Worm (Caenorhabditis elegans) whole organism, L1 larva: ENCODE measurements around the gene Y61B8B.3.

Experiments
- aha-1 ChIP-seq: fragments of 150-350 bp; optimal IDR thresholded peaks from 2 replicates; lab custom pipeline; 2014; ENCODE audit warnings: missing biosample characterization, missing genetic modification characterization
- aly-2 ChIP-seq: fragments of 150-350 bp; optimal IDR thresholded peaks from 2 replicates; lab custom pipeline; 2014; ENCODE audit warnings: missing biosample characterization, missing genetic modification characterization
- ama-1 ChIP-seq: fragments of 150-350 bp; optimal IDR thresholded peaks from 2 replicates; lab custom pipeline; 2014
- ceh-8 ChIP-seq: fragments of 200-800 bp; sonication (Bioruptor generic); optimal IDR thresholded peaks from 2 replicates; lab custom pipeline; 2018; ENCODE audit warnings: mild to moderate bottlenecking, missing genetic modification characterization, moderate library complexity, missing compliant biosample characterization
- ceh-90 ChIP-seq: sonication (generic microtip); optimal IDR thresholded peaks from 2 replicates; lab custom pipeline; 2016; ENCODE audit warnings: missing genetic modification characterization, missing compliant biosample characterization
- dsc-1 ChIP-seq: sonication (generic microtip); optimal IDR thresholded peaks from 2 replicates; lab custom pipeline; 2016; ENCODE audit warnings: mild to moderate bottlenecking, missing genetic modification characterization, missing compliant biosample characterization
- elt-2 ChIP-seq: sonication (generic microtip); optimal IDR thresholded peaks from 2 replicates; lab custom pipeline; 2016; ENCODE audit warnings: missing genetic modification characterization, mild to moderate bottlenecking, inconsistent platforms, missing compliant biosample characterization, missing genetic modification reagents
- elt-3 ChIP-seq, 6 experiments: fragments of 150-350 bp in 1 of 6; sonication (generic microtip); optimal IDR thresholded peaks; 2 replicates each; lab custom pipeline; 2017 to 2018; ENCODE audit warnings: missing biosample characterization in 6 of 6, missing genetic modification characterization in 6 of 6, inconsistent platforms in 1 of 6
- ets-5 ChIP-seq: fragments of 200-800 bp; sonication (Bioruptor generic); IDR thresholded peaks from 2 replicates; pipeline ENCODE4 v1.3.6; 2022; ENCODE audit warnings: missing genetic modification characterization, missing compliant biosample characterization
- hlh-17 ChIP-seq: fragments of 200-800 bp; sonication (Bioruptor generic); optimal IDR thresholded peaks from 2 replicates; lab custom pipeline; 2018; ENCODE audit warnings: missing genetic modification characterization, mild to moderate bottlenecking, missing compliant biosample characterization, moderate library complexity, borderline replicate concordance
- isw-1 ChIP-seq: fragments of 200-800 bp; sonication (Bioruptor generic); IDR thresholded peaks from 2 replicates; pipeline ENCODE4 v1.3.6; 2022; ENCODE audit warnings: missing genetic modification characterization, missing compliant biosample characterization
- jun-1 ChIP-seq: fragments of 150-350 bp; optimal IDR thresholded peaks from 2 replicates; lab custom pipeline; 2014; ENCODE audit warnings: missing biosample characterization, missing genetic modification reagents, missing genetic modification characterization
- lin-13 ChIP-seq: fragments of 150-350 bp; optimal IDR thresholded peaks from 2 replicates; lab custom pipeline; 2014; ENCODE audit warnings: missing biosample characterization, missing genetic modification reagents, missing genetic modification characterization
- lin-35 ChIP-seq, 2 experiments: fragments of 150-350 bp; optimal IDR thresholded peaks; 2 replicates each; lab custom pipeline; 2014; ENCODE audit warnings: missing biosample characterization in 2 of 2, missing genetic modification characterization in 2 of 2, missing genetic modification reagents in 2 of 2
- lsy-2 ChIP-seq, 2 experiments: fragments of 150-350 bp; optimal IDR thresholded peaks; 2 replicates each; lab custom pipeline; 2014; ENCODE audit warnings: missing biosample characterization in 2 of 2, missing genetic modification characterization in 2 of 2
- mef-2 ChIP-seq: fragments of 150-350 bp; optimal IDR thresholded peaks from 2 replicates; lab custom pipeline; 2014; ENCODE audit warnings: missing biosample characterization, missing genetic modification characterization
- nhr-11 ChIP-seq: fragments of 150-350 bp; optimal IDR thresholded peaks from 2 replicates; lab custom pipeline; 2014; ENCODE audit warnings: missing biosample characterization, missing genetic modification characterization
- nhr-12 ChIP-seq: sonication (generic microtip); optimal IDR thresholded peaks from 2 replicates; lab custom pipeline; 2017; ENCODE audit warnings: missing biosample characterization, missing genetic modification characterization
- nhr-71 ChIP-seq: sonication (generic microtip); optimal IDR thresholded peaks from 2 replicates; lab custom pipeline; 2016; ENCODE audit warnings: mild to moderate bottlenecking, missing genetic modification characterization, moderate library complexity, missing compliant biosample characterization
- nhr-77 ChIP-seq: fragments of 150-350 bp; optimal IDR thresholded peaks from 2 replicates; lab custom pipeline; 2014; ENCODE audit warnings: missing biosample characterization, missing genetic modification characterization
- nhr-85 ChIP-seq: sonication (generic microtip); peaks from one replicate; lab custom pipeline; 2016; ENCODE audit warnings: missing genetic modification characterization, inconsistent platforms, missing compliant biosample characterization
- pax-3 ChIP-seq: fragments of 200-800 bp; sonication (Bioruptor generic); optimal IDR thresholded peaks from 2 replicates; lab custom pipeline; 2018; ENCODE audit warnings: mild to moderate bottlenecking, missing genetic modification characterization, moderate library complexity, missing compliant biosample characterization
- sptf-1 ChIP-seq: fragments of 150-350 bp; optimal IDR thresholded peaks from 2 replicates; lab custom pipeline; 2014; ENCODE audit warnings: missing biosample characterization, missing genetic modification characterization
- sup-37 ChIP-seq: fragments of 200-800 bp; sonication (Bioruptor generic); optimal IDR thresholded peaks from 2 replicates; lab custom pipeline; 2018; ENCODE audit warnings: mild to moderate bottlenecking, missing genetic modification characterization, missing compliant biosample characterization
- swsn-7 ChIP-seq: sonication (generic microtip); optimal IDR thresholded peaks from 2 replicates; lab custom pipeline; 2016; ENCODE audit warnings: missing genetic modification characterization, missing compliant biosample characterization
- tlp-1 ChIP-seq: fragments of 150-350 bp; optimal IDR thresholded peaks from 2 replicates; lab custom pipeline; 2014; ENCODE audit warnings: missing biosample characterization, missing genetic modification characterization
- unc-130 ChIP-seq: fragments of 150-350 bp; optimal IDR thresholded peaks from 2 replicates; lab custom pipeline; 2017; ENCODE audit warnings: missing biosample characterization, missing genetic modification characterization, inconsistent platforms
- unc-62 ChIP-seq: fragments of 150-350 bp; optimal IDR thresholded peaks from 2 replicates; lab custom pipeline; 2014; ENCODE audit warnings: missing biosample characterization, missing genetic modification reagents, missing genetic modification characterization
- unc-86 ChIP-seq: sonication (generic microtip); optimal IDR thresholded peaks from 2 replicates; lab custom pipeline; 2016; ENCODE audit warnings: missing genetic modification characterization, missing compliant biosample characterization
- zag-1 ChIP-seq: fragments of 150-350 bp; optimal IDR thresholded peaks from 2 replicates; lab custom pipeline; 2014; ENCODE audit warnings: missing biosample characterization, missing genetic modification characterization
- zip-4 ChIP-seq: fragments of 200-800 bp; sonication (Bioruptor generic); optimal IDR thresholded peaks from 2 replicates; lab custom pipeline; 2018; ENCODE audit warnings: mild to moderate bottlenecking, missing genetic modification characterization, moderate library complexity, missing compliant biosample characterization

Gene Y61B8B.3

DNA sequence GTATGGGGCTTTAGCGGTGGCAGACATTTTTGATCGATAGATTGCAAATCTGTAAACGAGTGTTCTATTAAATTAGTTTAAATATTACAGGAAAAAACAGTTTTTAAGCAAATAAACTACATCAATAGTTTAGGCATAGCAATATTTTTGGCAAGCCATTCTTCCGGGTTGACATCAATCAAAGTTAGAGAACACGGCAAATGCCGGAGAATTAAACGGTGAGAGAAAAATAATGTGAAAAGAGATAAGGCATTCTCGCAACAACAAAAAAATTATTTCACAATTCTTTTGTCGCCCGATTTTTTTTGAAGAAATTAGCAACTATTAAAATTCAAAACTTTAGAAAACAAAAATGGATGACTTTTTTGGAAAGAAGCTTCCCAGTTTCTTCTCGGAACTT is 32.6 kb upstream of the Y61B8B.3 start, which contains the start of the genes fbxa-188 and fbxa-189:
fbxa-188 (minus strand) TSS at position 51 of the 400 bp plus-strand sequence.
fbxa-189 (plus strand) TSS at position 339 of the 400 bp plus-strand sequence.
- TF ChIP-seq nhr-85 (tag; lab: Kevin White, UChicago) = no peak
- TF ChIP-seq elt-2 (tag; lab: Kevin White, UChicago) = peak; percentile 31

DNA sequence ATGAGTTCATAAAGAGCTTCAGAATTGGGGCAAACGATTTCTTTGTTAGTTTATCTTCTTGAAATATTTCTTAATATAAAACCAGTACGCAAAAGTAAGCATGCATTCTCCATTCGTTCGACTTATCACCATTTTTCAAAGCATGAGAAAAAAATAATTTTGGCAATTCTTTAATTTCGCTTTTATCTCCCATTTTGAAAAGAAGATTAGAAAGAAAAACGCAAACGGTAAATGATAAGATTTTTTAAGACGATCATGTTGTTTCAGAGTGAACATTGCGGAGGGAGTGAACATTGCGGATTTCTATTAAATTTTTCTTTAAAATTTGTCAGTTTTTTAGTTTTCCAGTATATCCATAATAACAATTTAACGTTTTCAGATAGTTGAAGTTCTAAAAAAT is 27.1 kb upstream of the Y61B8B.3 start:
- TF ChIP-seq unc-86 (tag; lab: Kevin White, UChicago) = no peak
- TF ChIP-seq elt-2 (tag; lab: Kevin White, UChicago) = peak; percentile 56
- TF ChIP-seq sup-37 (GFP tag; lab: Kevin White, UChicago) = no peak

DNA sequence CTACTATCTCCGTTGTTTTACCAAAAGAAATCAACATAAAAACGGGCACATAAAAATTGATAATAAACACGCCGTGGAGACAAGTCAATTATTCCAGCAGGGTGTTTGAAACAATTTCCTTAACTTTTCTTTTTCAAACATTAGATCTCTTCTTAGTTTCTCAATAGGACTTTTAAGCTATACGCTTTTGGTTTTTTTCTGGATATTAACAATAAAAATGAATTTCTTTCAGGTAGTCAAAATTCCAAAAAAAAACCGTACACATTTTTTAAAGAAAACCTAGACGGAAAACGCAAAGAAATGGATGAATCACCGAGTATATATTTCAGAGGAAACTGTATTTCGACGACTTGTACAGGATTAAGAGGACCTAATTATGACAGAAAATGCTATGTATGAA is 19.1 kb upstream of the Y61B8B.3 start, which contains the start of gene fbxa-185:
fbxa-185 (plus strand) TSS at position 301 of the 400 bp plus-strand sequence.
- TF ChIP-seq jun-1 (no peak), sptf-1 (tag; lab: Kevin White, UChicago) (no peak), isw-1 (GFP tag; lab: Robert Waterston, UW) (no peak), aha-1 (tag; lab: Kevin White, UChicago) (no peak), nhr-12 (tag; lab: Kevin White, UChicago) (no peak), mef-2 (tag; lab: Kevin White, UChicago) (no peak), zag-1 (tag; lab: Kevin White, UChicago) (no peak), ama-1 (lab: Kevin White, UChicago) (no peak), ceh-8 (GFP tag; lab: Kevin White, UChicago) (no peak)
- TF ChIP-seq, all 84 proteins: peak for 0

DNA sequence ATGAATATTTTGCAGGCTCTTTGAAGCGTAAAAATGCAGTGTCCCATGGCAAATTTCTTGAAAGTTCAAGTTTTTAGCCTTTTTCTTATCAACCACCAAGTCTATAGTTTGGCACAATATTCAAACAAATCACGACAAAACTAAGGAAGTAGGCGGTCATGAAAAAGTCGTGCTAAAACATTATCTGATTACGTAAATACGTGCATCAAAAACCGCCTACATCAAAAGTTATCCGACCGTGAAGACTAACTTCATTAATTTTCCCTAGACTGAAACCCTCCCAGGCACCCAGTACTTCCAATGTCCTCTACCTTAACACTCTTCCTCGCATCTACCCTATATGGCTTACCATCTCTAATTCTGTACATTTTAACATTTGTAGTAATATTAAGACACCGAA is 16.2 kb upstream of the Y61B8B.3 start, which contains the start of gene srg-44:
srg-44 (plus strand) TSS at position 301 of the 400 bp plus-strand sequence.
- TF ChIP-seq unc-130 (no peak), sup-37 (GFP tag; lab: Kevin White, UChicago) (no peak), pax-3 (tag; lab: Kevin White, UChicago) (no peak), isw-1 (GFP tag; lab: Robert Waterston, UW) (no peak), nhr-77 (tag; lab: Kevin White, UChicago) (no peak), unc-62 (no peak), swsn-7 (tag; lab: Kevin White, UChicago) (no peak)

DNA sequence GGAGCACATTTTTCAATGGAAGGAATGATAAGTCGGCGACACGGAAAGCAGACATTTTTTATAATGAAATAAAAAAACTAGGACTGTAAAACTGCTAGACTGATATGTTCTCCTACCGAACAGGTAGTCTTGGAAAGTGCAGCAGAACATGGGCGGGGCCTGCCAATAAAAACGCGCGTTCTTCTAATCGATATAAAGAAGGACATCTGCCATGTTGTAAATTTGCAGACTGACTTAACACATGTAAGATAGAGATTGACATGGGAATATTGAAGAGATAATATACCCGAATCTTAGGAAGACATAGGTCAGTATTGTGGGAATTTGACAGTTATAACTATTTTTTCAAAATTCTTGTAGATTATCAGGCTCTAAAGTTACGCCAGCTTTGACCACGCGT is 15.6 kb upstream of the Y61B8B.3 start, which contains the start of gene sdz-16:
sdz-16 (minus strand) TSS at position 101 of the 400 bp plus-strand sequence.
- TF ChIP-seq lsy-2 (tag; optimal IDR thresholded peaks at IDR 0.05; lab: Kevin White, UChicago) (no peak), elt-3 (tag; optimal IDR thresholded peaks at IDR 0.05; lab: Kevin White, UChicago) (no peak), aha-1 (tag; lab: Kevin White, UChicago) (no peak), aly-2 (tag; lab: Kevin White, UChicago) (no peak), ets-5 (GFP tag; lab: Robert Waterston, UW) (no peak), ama-1 (lab: Kevin White, UChicago) (no peak), tlp-1 (tag; lab: Kevin White, UChicago) (no peak), lin-13 (GFP tag; lab: Kevin White, UChicago) (no peak), nhr-71 (tag; lab: Kevin White, UChicago) (no peak), nhr-11 (no peak), lin-35 (GFP tag; optimal IDR thresholded peaks at IDR 0.05; lab: Kevin White, UChicago) (no peak), dsc-1 (no peak), ceh-90 (no peak), zip-4 (GFP tag; lab: Kevin White, UChicago) (no peak)
- TF ChIP-seq, all 84 proteins: peak for 0

DNA sequence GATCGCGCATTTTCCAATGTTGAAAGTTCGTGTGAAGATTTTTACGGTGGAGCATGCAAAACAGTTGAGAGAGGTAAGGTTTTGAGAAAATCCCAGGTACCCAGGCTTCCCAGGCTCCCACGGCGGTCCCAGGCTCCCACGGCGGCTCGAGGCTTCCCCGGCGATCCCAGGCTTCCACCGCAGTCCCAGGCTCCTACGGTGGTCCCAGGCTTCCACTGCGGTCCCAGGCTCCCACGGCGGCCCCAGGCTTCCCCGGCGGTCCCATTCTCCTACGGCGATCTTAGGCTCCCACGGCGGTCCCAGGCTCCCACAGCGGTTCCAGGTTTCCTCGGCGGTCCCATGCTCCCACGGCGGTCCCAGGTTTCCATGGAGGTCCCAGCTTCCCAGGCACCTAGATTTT is 11.6 kb upstream of the Y61B8B.3 start:
- TF ChIP-seq ceh-8 (GFP tag; lab: Kevin White, UChicago) (peak; percentile 47), hlh-17 (no peak)
